Fruit fly (Drosophila melanogaster) whole organism, embryonic: ENCODE measurements around the gene spg.

Experiments
- Asciz ChIP-seq: fragments of 200-800 bp; sonication (Bioruptor generic); optimal IDR thresholded peaks from 2 replicates; lab custom pipeline; 2017; ENCODE audit warnings: missing biosample characterization, mild to moderate bottlenecking, missing genetic modification characterization, missing genetic modification reagents
- C15 ChIP-seq: fragments of 200-800 bp; sonication (Bioruptor generic); IDR thresholded peaks from 3 replicates; pipeline ENCODE4 v1.3.6; 2022; ENCODE audit warnings: missing biosample characterization, missing genetic modification characterization
- CG12391 ChIP-seq: fragments of 200-800 bp; sonication (Bioruptor generic); optimal IDR thresholded peaks from 3 replicates; lab custom pipeline; 2018; ENCODE audit warnings: missing biosample characterization, mild to moderate bottlenecking, missing genetic modification characterization, moderate library complexity
- CG16863 ChIP-seq: fragments of 200-800 bp; sonication (Bioruptor generic); optimal IDR thresholded peaks from 3 replicates; lab custom pipeline; 2016; ENCODE audit warnings: missing biosample characterization, missing genetic modification characterization
- CG17328 ChIP-seq: fragments of 200-800 bp; sonication (Bioruptor generic); IDR thresholded peaks from 2 replicates; pipeline ENCODE4 v1.3.6; 2022; ENCODE audit warnings: missing biosample characterization, missing genetic modification characterization
- CG17359 ChIP-seq: fragments of 200-800 bp; sonication (Bioruptor generic); optimal IDR thresholded peaks from 3 replicates; lab custom pipeline; 2018; ENCODE audit warnings: missing biosample characterization, mild to moderate bottlenecking, missing genetic modification characterization, moderate library complexity
- CG3163 ChIP-seq: fragments of 200-800 bp; sonication (Bioruptor generic); optimal IDR thresholded peaks from 3 replicates; lab custom pipeline; 2016; ENCODE audit warnings: missing biosample characterization, missing genetic modification characterization
- CG33213 ChIP-seq: fragments of 200-800 bp; sonication (Bioruptor generic); optimal IDR thresholded peaks from 3 replicates; lab custom pipeline; 2016; ENCODE audit warnings: missing biosample characterization, missing genetic modification characterization
- CG4328 ChIP-seq: fragments of 200-800 bp; sonication (Bioruptor generic); optimal IDR thresholded peaks from 3 replicates; lab custom pipeline; 2017; ENCODE audit warnings: missing biosample characterization, missing genetic modification reagents, missing genetic modification characterization
- CG4424 ChIP-seq: fragments of 200-800 bp; sonication (Bioruptor generic); optimal IDR thresholded peaks from 3 replicates; lab custom pipeline; 2016; ENCODE audit warnings: missing biosample characterization, missing genetic modification characterization
- CG4854 ChIP-seq: fragments of 200-800 bp; sonication (Bioruptor generic); optimal IDR thresholded peaks from 2 replicates; lab custom pipeline; 2016; ENCODE audit warnings: missing biosample characterization, missing genetic modification characterization, inconsistent platforms
- CG7745 ChIP-seq: fragments of 200-800 bp; sonication (Bioruptor generic); optimal IDR thresholded peaks from 2 replicates; lab custom pipeline; 2018; ENCODE audit warnings: missing biosample characterization, mild to moderate bottlenecking, missing genetic modification characterization, moderate library complexity
- CG8089 ChIP-seq: fragments of 200-800 bp; sonication (Bioruptor generic); optimal IDR thresholded peaks from 3 replicates; lab custom pipeline; 2016; ENCODE audit warnings: missing biosample characterization, missing genetic modification characterization
- CG8478 ChIP-seq: fragments of >200 bp; optimal IDR thresholded peaks from 2 replicates; lab custom pipeline; 2018
- Dll ChIP-seq: fragments of 200-800 bp; sonication (Bioruptor generic); IDR thresholded peaks from 4 replicates; pipeline ENCODE4 v1.3.6; 2022; ENCODE audit warnings: missing biosample characterization, missing genetic modification characterization; ENCODE audit not compliant: partially characterized antibody
- Eip74EF ChIP-seq, 2 experiments: fragments of 200-800 bp in 1 of 2; fragments of >200 bp in 1 of 2; sonication (Bioruptor generic) in 1 of 2; optimal IDR thresholded peaks; 2 replicates each; lab custom pipeline; 2017 to 2019; ENCODE audit warnings: missing biosample characterization in 2 of 2, missing genetic modification characterization in 2 of 2, mild to moderate bottlenecking in 1 of 2, moderate library complexity in 1 of 2
- Fer1 ChIP-seq: fragments of 200-800 bp; sonication (Bioruptor generic); optimal IDR thresholded peaks from 2 replicates; lab custom pipeline; 2017; ENCODE audit warnings: missing biosample characterization, mild to moderate bottlenecking, missing genetic modification characterization
- H2.0 ChIP-seq: fragments of 200-800 bp; sonication (Bioruptor generic); IDR thresholded peaks from 2 replicates; pipeline ENCODE4 v1.3.6; 2022; ENCODE audit warnings: missing biosample characterization, missing genetic modification characterization
- HmgD ChIP-seq: fragments of 200-800 bp; sonication (Bioruptor generic); optimal IDR thresholded peaks from 3 replicates; lab custom pipeline; 2016; ENCODE audit warnings: missing biosample characterization, missing genetic modification characterization
- Lim3 ChIP-seq: fragments of 200-800 bp; sonication (Bioruptor generic); IDR thresholded peaks from 2 replicates; pipeline ENCODE4 v1.3.6; 2022; ENCODE audit warnings: missing biosample characterization, missing genetic modification characterization
- MESR4 ChIP-seq: fragments of 200-800 bp; sonication (Bioruptor generic); optimal IDR thresholded peaks from 2 replicates; lab custom pipeline; 2018; ENCODE audit warnings: missing biosample characterization, mild to moderate bottlenecking, missing genetic modification characterization, moderate library complexity
- Mad ChIP-seq: fragments of 200-800 bp; sonication (Bioruptor generic); optimal IDR thresholded peaks from 2 replicates; lab custom pipeline; 2016; ENCODE audit warnings: missing biosample characterization, missing genetic modification characterization
- NK7.1 ChIP-seq: fragments of 200-800 bp; sonication (Bioruptor generic); optimal IDR thresholded peaks from 3 replicates; lab custom pipeline; 2016; ENCODE audit warnings: missing biosample characterization, missing genetic modification characterization
- PHDP ChIP-seq: fragments of 200-800 bp; sonication (Bioruptor generic); optimal IDR thresholded peaks from 3 replicates; lab custom pipeline; 2018; ENCODE audit warnings: missing biosample characterization, mild to moderate bottlenecking, missing genetic modification characterization, moderate library complexity
- Side ChIP-seq: fragments of 200-800 bp; sonication (Bioruptor generic); optimal IDR thresholded peaks from 2 replicates; lab custom pipeline; 2016; ENCODE audit warnings: missing biosample characterization, missing genetic modification characterization
- Tbp ChIP-seq: fragments of >200 bp; optimal IDR thresholded peaks from 2 replicates; lab custom pipeline; 2018; ENCODE audit warnings: missing biosample characterization, missing genetic modification characterization
- ap ChIP-seq: fragments of 200-800 bp; sonication (Bioruptor generic); IDR thresholded peaks from 2 replicates; pipeline ENCODE4 v1.3.6; 2022; ENCODE audit warnings: missing biosample characterization, missing genetic modification characterization
- chif ChIP-seq, 2 experiments: fragments of 200-800 bp; sonication (Bioruptor generic); optimal IDR thresholded peaks; 3 replicates each; lab custom pipeline; 2016; ENCODE audit warnings: missing biosample characterization in 2 of 2, missing genetic modification characterization in 2 of 2
- crol ChIP-seq: fragments of 200-800 bp; sonication (Bioruptor generic); IDR thresholded peaks from 2 replicates; pipeline ENCODE4 v1.3.6; 2022; ENCODE audit warnings: missing biosample characterization, missing genetic modification characterization
- dan ChIP-seq: fragments of 200-800 bp; sonication (Bioruptor generic); IDR thresholded peaks from 2 replicates; pipeline ENCODE4 v1.3.6; 2022; ENCODE audit warnings: missing biosample characterization, missing genetic modification characterization
- dysf ChIP-seq: fragments of 200-800 bp; sonication (Bioruptor generic); IDR thresholded peaks from 3 replicates; pipeline ENCODE4 v1.3.6; 2022; ENCODE audit warnings: missing biosample characterization, missing genetic modification characterization
- esg ChIP-seq: fragments of 200-800 bp; sonication (Bioruptor generic); conservative IDR thresholded peaks from 2 replicates; pipeline ENCODE4 v1.3.6; 2022; ENCODE audit warnings: missing biosample characterization, missing genetic modification characterization
- gcm2 ChIP-seq: fragments of 200-800 bp; sonication (Bioruptor generic); optimal IDR thresholded peaks from 2 replicates; lab custom pipeline; 2016; ENCODE audit warnings: missing biosample characterization, missing genetic modification characterization
- grau ChIP-seq: fragments of 200-800 bp; optimal IDR thresholded peaks from 3 replicates; lab custom pipeline; 2019; ENCODE audit warnings: missing biosample characterization, mild to moderate bottlenecking, missing genetic modification characterization, moderate library complexity
- her ChIP-seq: fragments of 200-800 bp; sonication (Bioruptor generic); optimal IDR thresholded peaks from 2 replicates; lab custom pipeline; 2016; ENCODE audit warnings: missing biosample characterization, missing genetic modification characterization
- inv ChIP-seq: fragments of 200-800 bp; sonication (Bioruptor generic); IDR thresholded peaks from 2 replicates; pipeline ENCODE4 v1.3.6; 2022; ENCODE audit warnings: missing biosample characterization, missing genetic modification characterization; ENCODE audit not compliant: partially characterized antibody
- kay ChIP-seq: fragments of 200-800 bp; sonication (Bioruptor generic); optimal IDR thresholded peaks from 2 replicates; lab custom pipeline; 2016; ENCODE audit warnings: missing biosample characterization, missing genetic modification characterization
- klu ChIP-seq: fragments of 200-800 bp; sonication (Bioruptor generic); IDR thresholded peaks from 2 replicates; pipeline ENCODE4 v1.3.6; 2022; ENCODE audit warnings: missing biosample characterization, missing genetic modification characterization
- onecut ChIP-seq: fragments of 200-800 bp; sonication (Bioruptor generic); IDR thresholded peaks from 2 replicates; pipeline ENCODE4 v1.3.6; 2022; ENCODE audit warnings: missing biosample characterization, missing genetic modification characterization
- otp ChIP-seq: fragments of 200-800 bp; sonication (Bioruptor generic); IDR thresholded peaks from 3 replicates; pipeline ENCODE4, ENCODE4 v1.3.6; 2022; ENCODE audit warnings: missing biosample characterization, missing genetic modification characterization
- pb ChIP-seq: fragments of 200-800 bp; sonication (Bioruptor generic); optimal IDR thresholded peaks from 3 replicates; lab custom pipeline; 2016; ENCODE audit warnings: missing biosample characterization, missing genetic modification characterization
- peb ChIP-seq: fragments of 200-800 bp; sonication (Bioruptor generic); IDR thresholded peaks from 2 replicates; pipeline ENCODE4 v1.3.6; 2022; ENCODE audit warnings: missing biosample characterization, missing genetic modification characterization
- pros ChIP-seq: fragments of 200-800 bp; sonication (Bioruptor generic); optimal IDR thresholded peaks from 3 replicates; lab custom pipeline; 2019; ENCODE audit warnings: missing biosample characterization, mild to moderate bottlenecking, missing genetic modification characterization, moderate library complexity
- ro ChIP-seq: fragments of 200-800 bp; sonication (Bioruptor generic); IDR thresholded peaks from 2 replicates; pipeline ENCODE4 v1.3.6; 2022; ENCODE audit warnings: missing biosample characterization, missing genetic modification characterization
- salm ChIP-seq: fragments of 200-800 bp; sonication (Bioruptor generic); optimal IDR thresholded peaks from 2 replicates; lab custom pipeline; 2018; ENCODE audit warnings: missing biosample characterization, mild to moderate bottlenecking, missing genetic modification characterization
- schlank ChIP-seq: fragments of 200-800 bp; sonication (Bioruptor generic); optimal IDR thresholded peaks from 2 replicates; lab custom pipeline; 2018; ENCODE audit warnings: missing biosample characterization, mild to moderate bottlenecking, missing genetic modification characterization
- ssp ChIP-seq: fragments of 200-800 bp; sonication (Bioruptor generic); IDR thresholded peaks from 2 replicates; pipeline ENCODE4 v1.3.6; 2022; ENCODE audit warnings: missing biosample characterization, missing genetic modification characterization
- tgo ChIP-seq: fragments of 200-800 bp; sonication (Bioruptor generic); IDR thresholded peaks from 3 replicates; pipeline ENCODE4 v1.3.6; 2022; ENCODE audit warnings: missing biosample characterization, missing genetic modification characterization
- tio ChIP-seq: fragments of 200-800 bp; sonication (Bioruptor generic); optimal IDR thresholded peaks from 2 replicates; lab custom pipeline; 2017; ENCODE audit warnings: missing biosample characterization, missing genetic modification characterization, inconsistent platforms
- unpg ChIP-seq: fragments of 200-800 bp; sonication (Bioruptor generic); optimal IDR thresholded peaks from 3 replicates; lab custom pipeline; 2018; ENCODE audit warnings: missing biosample characterization, mild to moderate bottlenecking, missing genetic modification characterization, moderate library complexity

Gene spg

dm6 chr3R:28887559-28888432 lies 42.7 kb downstream of the spg start, which contains the start of the genes CG33203 and Doa (continued):
- peak; percentile 30 for TF ChIP-seq her (GFP tag; lab: Kevin White, UChicago)
- TF ChIP-seq CG8089, result no peak
- no peak for TF ChIP-seq unpg (GFP tag; lab: Kevin White, UChicago)
- TF ChIP-seq CG12391 (tag; lab: Kevin White, UChicago), result peak; percentile 28
- no peak for TF ChIP-seq ap (GFP tag; lab: Robert Waterston, UW)
- TF ChIP-seq tio (GFP tag; lab: Kevin White, UChicago), result no peak
- TF ChIP-seq C15 (GFP tag; lab: Robert Waterston, UW), result no peak
- TF ChIP-seq CG33213 (GFP tag; lab: Kevin White, UChicago), result peak; percentile 73
- TF ChIP-seq Tbp (GFP tag; lab: Kevin White, UChicago), result no peak
- no peak for TF ChIP-seq CG17359 (tag; lab: Kevin White, UChicago)
- TF ChIP-seq HmgD (GFP tag; lab: Kevin White, UChicago), result peak; percentile 46
- TF ChIP-seq Mad (GFP tag; lab: Kevin White, UChicago), result peak; percentile 33
- no peak for TF ChIP-seq onecut (GFP tag; lab: Robert Waterston, UW)
- TF ChIP-seq chif (GFP tag; optimal IDR thresholded peaks at IDR 0.05; lab: Kevin White, UChicago), result peak in 1 of 2 experiments; percentile 53
- TF ChIP-seq pros (GFP tag; lab: Kevin White, UChicago), result no peak
- peak; percentile 24 for TF ChIP-seq PHDP (tag; lab: Kevin White, UChicago)
- no peak for TF ChIP-seq Lim3 (GFP tag; lab: Robert Waterston, UW)
- TF ChIP-seq salm (tag; lab: Kevin White, UChicago), result no peak
- peak; percentile 17 for TF ChIP-seq gcm2 (GFP tag; lab: Kevin White, UChicago)
- TF ChIP-seq dan (GFP tag; lab: Robert Waterston, UW), result no peak
- peak; percentile 54 for TF ChIP-seq ssp
- TF ChIP-seq CG16863 (GFP tag; lab: Kevin White, UChicago), result peak; percentile 67
- TF ChIP-seq CG4854 (GFP tag; lab: Kevin White, UChicago), result no peak
- TF ChIP-seq Dll (GFP tag; lab: Robert Waterston, UW), result peak; percentile 87
- peak; percentile 83 for TF ChIP-seq inv
- TF ChIP-seq peb (GFP tag; lab: Robert Waterston, UW), result no peak
- no peak for TF ChIP-seq NK7.1 (GFP tag; lab: Kevin White, UChicago)
- no peak; the same call in 1 of the 3 replicates for TF ChIP-seq tgo (GFP tag; lab: Robert Waterston, UW)
- no peak for TF ChIP-seq Asciz (GFP tag; lab: Kevin White, UChicago)
- peak; percentile 33 for TF ChIP-seq grau (tag; lab: Kevin White, UChicago)
- TF ChIP-seq CG4328 (GFP tag; lab: Kevin White, UChicago), result no peak
- no peak for TF ChIP-seq Fer1 (GFP tag; lab: Kevin White, UChicago)
- TF ChIP-seq klu, result no peak; the same call in 1 of the 2 replicates
- TF ChIP-seq CG8478 (lab: Kevin White, UChicago), result no peak
- peak; percentile 2 for TF ChIP-seq kay (GFP tag; lab: Kevin White, UChicago)
- no peak for TF ChIP-seq MESR4 (GFP tag; lab: Kevin White, UChicago)
- TF ChIP-seq dysf (GFP tag; lab: Robert Waterston, UW), result 0 out of 3 replicates have a peak, but pooled peaks have one; percentile 29
- TF ChIP-seq CG7745 (tag; lab: Kevin White, UChicago), result no peak
- no peak for TF ChIP-seq Eip74EF (GFP tag; optimal IDR thresholded peaks at IDR 0.05; lab: Kevin White, UChicago)
- TF ChIP-seq Side (GFP tag; lab: Kevin White, UChicago), result peak; percentile 18
- no peak for TF ChIP-seq pb
- no peak for TF ChIP-seq ro (GFP tag; lab: Robert Waterston, UW)
- peak; percentile 26 for TF ChIP-seq CG3163
- TF ChIP-seq schlank (tag; lab: Kevin White, UChicago), result no peak
- no peak for TF ChIP-seq esg (GFP tag; lab: Robert Waterston, UW)
- TF ChIP-seq CG4424 (GFP tag; lab: Kevin White, UChicago), result peak; percentile 34
- peak; percentile 33; the same call in 1 of the 2 replicates for TF ChIP-seq H2.0 (GFP tag; lab: Robert Waterston, UW)
- TF ChIP-seq otp, result no peak
- no peak for TF ChIP-seq CG17328
- TF ChIP-seq crol, result no peak
